Worm (Caenorhabditis elegans) whole organism, young adult: ENCODE measurements around the gene nlp-9.

Experiments
- B0035.1 ChIP-seq: sonication (generic microtip); optimal IDR thresholded peaks from 2 replicates; lab custom pipeline; 2016; ENCODE audit warnings: missing genetic modification characterization, mild to moderate bottlenecking, missing compliant biosample characterization, missing genotype, missing genetic modification reagents
- F33H1.4 ChIP-seq: fragments of 200-800 bp; sonication (Bioruptor generic); IDR thresholded peaks from 2 replicates; pipeline ENCODE4 v1.3.6; 2022; ENCODE audit warnings: missing genetic modification reagents, missing genetic modification characterization, missing compliant biosample characterization
- Y79H2A.3 ChIP-seq: fragments of 200-800 bp; sonication (Bioruptor generic); conservative IDR thresholded peaks from 2 replicates; pipeline ENCODE4 v1.3.6; 2022; ENCODE audit warnings: missing genetic modification reagents, missing genetic modification characterization, missing compliant biosample characterization
- attf-6 ChIP-seq: fragments of 200-800 bp; sonication (Bioruptor generic); IDR thresholded peaks from 2 replicates; pipeline ENCODE4 v1.3.6; 2022; ENCODE audit warnings: missing genetic modification reagents, missing genetic modification characterization, missing compliant biosample characterization
- ceh-27 ChIP-seq: fragments of 200-800 bp; sonication (Bioruptor generic); optimal IDR thresholded peaks from 2 replicates; lab custom pipeline; 2018; ENCODE audit warnings: mild to moderate bottlenecking, missing genetic modification characterization, moderate library complexity, missing compliant biosample characterization
- die-1 ChIP-seq: sonication (generic microtip); optimal IDR thresholded peaks from 2 replicates; lab custom pipeline; 2016; ENCODE audit warnings: missing genotype, mild to moderate bottlenecking, missing genetic modification characterization, missing compliant biosample characterization
- dpff-1 ChIP-seq: sonication (generic microtip); optimal IDR thresholded peaks from 2 replicates; lab custom pipeline; 2017; ENCODE audit warnings: mild to moderate bottlenecking, missing genetic modification characterization, missing compliant biosample characterization
- hrde-1 ChIP-seq: sonication (generic microtip); optimal IDR thresholded peaks from 2 replicates; lab custom pipeline; 2016; ENCODE audit warnings: missing genetic modification characterization, mild to moderate bottlenecking, missing compliant biosample characterization, moderate library complexity, missing genotype, missing genetic modification reagents, borderline replicate concordance
- ztf-22 ChIP-seq: fragments of 200-800 bp; sonication (Bioruptor generic); optimal IDR thresholded peaks from 2 replicates; lab custom pipeline; 2018; ENCODE audit warnings: mild to moderate bottlenecking, missing genetic modification characterization, moderate library complexity, missing compliant biosample characterization

- TF ChIP-seq ceh-27 (no peak), ztf-22 (no peak), dpff-1 (tag; lab: Kevin White, UChicago) (no peak), attf-6 (GFP tag; lab: Robert Waterston, UW) (no peak), die-1 (tag; lab: Kevin White, UChicago) (no peak), Y79H2A.3 (GFP tag; lab: Robert Waterston, UW) (no peak), hrde-1 (tag; lab: Kevin White, UChicago) (no peak), F33H1.4 (no peak), B0035.1 (no peak)
These were observed 28.9 kb downstream of the nlp-9 start for ce11 chrV:4248359-4248758.
